Worm (Caenorhabditis elegans) whole organism, L2 larva: ENCODE results near the gene R05G6.5.
A peak's percentile ranks its signal among the peaks of the same experiment; 100 is the strongest.

Experiments
- C34F6.9 ChIP-seq: fragments of 150-350 bp; optimal IDR thresholded peaks from 2 replicates; lab custom pipeline; 2014; ENCODE audit warnings: missing biosample characterization, missing genetic modification characterization
- F13H6.1 ChIP-seq: sonication (generic microtip); optimal IDR thresholded peaks from 2 replicates; lab custom pipeline; 2016; ENCODE audit warnings: missing genetic modification characterization, missing compliant biosample characterization
- R02D3.7 ChIP-seq: fragments of 150-350 bp; optimal IDR thresholded peaks from 2 replicates; lab custom pipeline; 2014; ENCODE audit warnings: missing biosample characterization, missing genetic modification characterization
- ZK546.5 ChIP-seq: sonication (generic microtip); optimal IDR thresholded peaks from 2 replicates; lab custom pipeline; 2017; ENCODE audit warnings: missing biosample characterization, missing genetic modification characterization
- aly-2 ChIP-seq: fragments of 150-350 bp; optimal IDR thresholded peaks from 2 replicates; lab custom pipeline; 2014; ENCODE audit warnings: missing biosample characterization, missing genetic modification characterization
- ama-1 ChIP-seq: fragments of 150-350 bp; optimal IDR thresholded peaks from 2 replicates; lab custom pipeline; 2018; ENCODE audit warnings: inconsistent platforms
- ceh-16 ChIP-seq: fragments of 150-350 bp; optimal IDR thresholded peaks from 2 replicates; lab custom pipeline; 2014; ENCODE audit warnings: missing biosample characterization, missing genetic modification characterization
- ceh-82 ChIP-seq: fragments of 150-350 bp; optimal IDR thresholded peaks from 2 replicates; lab custom pipeline; 2014; ENCODE audit warnings: missing biosample characterization, missing genetic modification characterization
- dmd-4 ChIP-seq: sonication (generic microtip); optimal IDR thresholded peaks from 2 replicates; lab custom pipeline; 2017; ENCODE audit warnings: missing biosample characterization, missing genetic modification characterization
- elt-3 ChIP-seq: sonication (generic microtip); optimal IDR thresholded peaks from 2 replicates; lab custom pipeline; 2017; ENCODE audit warnings: missing biosample characterization, missing genetic modification characterization
- fos-1 ChIP-seq: fragments of 150-350 bp; optimal IDR thresholded peaks from 2 replicates; lab custom pipeline; 2014; ENCODE audit warnings: missing biosample characterization, missing genetic modification characterization
- lin-39 ChIP-seq: fragments of 150-350 bp; optimal IDR thresholded peaks from 2 replicates; lab custom pipeline; 2014; ENCODE audit warnings: missing biosample characterization, missing genetic modification reagents, missing genetic modification characterization
- lsy-2 ChIP-seq, 2 experiments: fragments of 150-350 bp in 1 of 2; sonication (generic microtip) in 1 of 2; optimal IDR thresholded peaks; 2 replicates each; lab custom pipeline; 2014 to 2017; ENCODE audit warnings: missing biosample characterization in 2 of 2, missing genetic modification characterization in 2 of 2
- mab-5 ChIP-seq: fragments of 150-350 bp; optimal IDR thresholded peaks from 2 replicates; lab custom pipeline; 2014; ENCODE audit warnings: missing biosample characterization, missing genetic modification characterization
- mdl-1 ChIP-seq, 2 experiments: fragments of 150-350 bp in 1 of 2; sonication (generic microtip) in 1 of 2; optimal IDR thresholded peaks; 2 replicates each; lab custom pipeline; 2017; ENCODE audit warnings: missing biosample characterization in 2 of 2, missing genetic modification characterization in 2 of 2
- nhr-10 ChIP-seq: sonication (generic microtip); optimal IDR thresholded peaks from 2 replicates; lab custom pipeline; 2017; ENCODE audit warnings: missing biosample characterization, missing genetic modification characterization
- nhr-11 ChIP-seq: fragments of 150-350 bp; optimal IDR thresholded peaks from 2 replicates; lab custom pipeline; 2014; ENCODE audit warnings: missing biosample characterization, missing genetic modification characterization
- nhr-12 ChIP-seq: fragments of 150-350 bp; optimal IDR thresholded peaks from 2 replicates; lab custom pipeline; 2014; ENCODE audit warnings: missing biosample characterization, missing genetic modification characterization
- nhr-129 ChIP-seq: fragments of 150-350 bp; optimal IDR thresholded peaks from 2 replicates; lab custom pipeline; 2014; ENCODE audit warnings: missing biosample characterization, missing genetic modification characterization
- nhr-21 ChIP-seq: fragments of 150-350 bp; optimal IDR thresholded peaks from 2 replicates; lab custom pipeline; 2014; ENCODE audit warnings: missing biosample characterization, missing genetic modification characterization
- nhr-23 ChIP-seq: fragments of 150-350 bp; optimal IDR thresholded peaks from 2 replicates; lab custom pipeline; 2014; ENCODE audit warnings: missing biosample characterization, missing genetic modification reagents, missing genetic modification characterization
- nhr-237 ChIP-seq: fragments of 150-350 bp; optimal IDR thresholded peaks from 2 replicates; lab custom pipeline; 2014; ENCODE audit warnings: missing biosample characterization, missing genetic modification characterization
- peb-1 ChIP-seq: fragments of 150-350 bp; optimal IDR thresholded peaks from 2 replicates; lab custom pipeline; 2014; ENCODE audit warnings: missing biosample characterization, missing genetic modification characterization
- sem-4 ChIP-seq: fragments of 150-350 bp; optimal IDR thresholded peaks from 2 replicates; lab custom pipeline; 2014; ENCODE audit warnings: missing biosample characterization, missing genetic modification reagents, missing genetic modification characterization
- skn-1 ChIP-seq: sonication (generic microtip); optimal IDR thresholded peaks from 2 replicates; lab custom pipeline; 2017; ENCODE audit warnings: missing biosample characterization, missing genetic modification characterization
- sma-9 ChIP-seq, 2 experiments: fragments of 150-350 bp in 1 of 2; sonication (generic microtip) in 1 of 2; optimal IDR thresholded peaks; 2 replicates each; lab custom pipeline; 2014 to 2016; ENCODE audit warnings: missing genetic modification characterization in 2 of 2, mild to moderate bottlenecking in 1 of 2, missing biosample characterization in 1 of 2, missing compliant biosample characterization in 1 of 2, missing genetic modification reagents in 1 of 2, moderate library complexity in 1 of 2
- snpc-4 ChIP-seq: fragments of 150-350 bp; optimal IDR thresholded peaks from 2 replicates; lab custom pipeline; 2014; ENCODE audit warnings: missing biosample characterization, missing genetic modification characterization
- unc-39 ChIP-seq: fragments of 150-350 bp; optimal IDR thresholded peaks from 2 replicates; lab custom pipeline; 2014; ENCODE audit warnings: missing biosample characterization, missing genetic modification characterization
- unc-55 ChIP-seq: fragments of 150-350 bp; sonication (generic microtip); optimal IDR thresholded peaks from 3 replicates; lab custom pipeline; 2014; ENCODE audit warnings: missing biosample characterization, missing genetic modification reagents, missing genetic modification characterization
- unc-62 ChIP-seq: fragments of 150-350 bp; optimal IDR thresholded peaks from 2 replicates; lab custom pipeline; 2014; ENCODE audit warnings: missing biosample characterization, missing genetic modification reagents, missing genetic modification characterization
- zag-1 ChIP-seq: fragments of 150-350 bp; optimal IDR thresholded peaks from 2 replicates; lab custom pipeline; 2014; ENCODE audit warnings: missing biosample characterization, missing genetic modification characterization

Gene R05G6.5

DNA sequence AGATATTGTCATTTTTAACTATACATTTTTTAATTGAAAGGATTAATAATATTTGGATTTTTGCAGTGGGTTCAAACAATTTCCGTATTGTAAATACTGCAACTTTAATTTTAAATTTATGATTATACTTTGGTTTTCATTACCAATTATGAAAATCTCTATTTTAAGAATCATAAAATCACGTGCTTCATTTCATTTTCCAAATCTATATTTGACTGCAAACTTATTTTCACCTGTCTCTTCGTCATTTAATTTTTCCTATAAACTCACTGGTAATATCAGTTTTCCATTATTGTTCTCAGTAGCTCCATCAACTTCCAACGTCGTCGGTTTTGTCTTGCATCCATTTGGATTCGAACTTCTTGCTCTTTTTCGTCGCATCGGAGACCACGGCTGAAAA, 24.2 kb downstream of the R05G6.5 start, which contains the start of gene R05G6.1:
TSS of gene R05G6.1 (plus strand) at position 301 of the 400 bp plus-strand sequence.
- TF ChIP-seq nhr-11 (tag; lab: Kevin White, UChicago) (no peak), nhr-129 (tag; lab: Kevin White, UChicago) (no peak), lin-39 (tag; lab: Kevin White, UChicago) (no peak), nhr-10 (tag; lab: Kevin White, UChicago) (no peak), nhr-12 (tag; lab: Kevin White, UChicago) (no peak), ZK546.5 (tag; lab: Kevin White, UChicago) (no peak), peb-1 (no peak), C34F6.9 (tag; lab: Kevin White, UChicago) (no peak), ceh-16 (tag; lab: Kevin White, UChicago) (no peak), elt-3 (no peak)

DNA sequence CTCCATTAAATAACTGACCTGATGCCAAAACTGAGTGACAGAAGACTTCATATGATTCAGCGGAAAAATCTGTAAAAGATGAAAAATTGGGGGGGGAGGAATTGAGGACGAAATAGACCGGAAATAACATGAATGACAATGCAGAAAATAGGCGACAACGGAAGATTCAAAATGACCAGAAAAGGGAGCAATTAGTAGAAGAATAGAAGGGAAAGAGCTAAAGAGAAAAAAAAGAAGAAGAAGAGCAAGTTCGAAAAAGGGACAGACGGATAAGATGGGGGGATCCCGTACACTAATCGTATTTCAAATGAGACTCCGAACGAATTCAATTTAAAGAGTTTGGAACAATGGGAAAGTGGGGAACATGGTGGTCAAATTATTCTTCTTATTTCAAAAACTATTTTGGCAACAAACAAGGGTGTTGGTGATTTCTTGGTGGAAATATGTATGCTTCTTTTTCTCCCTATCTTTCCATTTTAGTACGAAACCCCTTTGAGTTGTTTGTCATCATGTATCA, 34.4 kb downstream of the R05G6.5 start, which contains the start of gene R05G6.10:
TSS of gene R05G6.10 (minus strand) at position 51 of the 517 bp plus-strand sequence.
- TF ChIP-seq sma-9 (GFP tag; optimal IDR thresholded peaks at IDR 0.05; lab: Kevin White, UChicago) (no peak), sma-9 (tag; optimal IDR thresholded peaks at IDR 0.05; lab: Kevin White, UChicago) (no peak), zag-1 (peak; percentile 2), snpc-4 (tag; lab: Kevin White, UChicago) (no peak)
- TF ChIP-seq, all 48 proteins: peak for 1

DNA sequence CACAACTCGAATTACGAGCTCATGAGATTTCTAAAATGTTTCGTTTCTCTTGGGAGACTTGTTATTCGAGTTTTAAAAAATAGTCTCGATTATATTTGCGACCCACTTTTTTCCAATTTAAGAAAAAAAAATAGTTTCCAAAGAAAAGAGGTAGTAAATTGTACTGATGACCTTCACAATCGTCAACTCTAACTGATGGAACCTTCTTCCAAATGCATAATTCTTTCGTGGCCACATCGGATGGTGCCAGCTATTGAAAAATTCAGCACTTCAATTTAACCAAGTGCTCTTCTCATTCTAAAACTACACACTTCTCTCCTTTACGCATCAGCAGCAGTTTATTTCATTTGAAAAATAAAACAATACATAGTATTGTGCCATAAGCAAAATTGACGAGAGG, 35.5 kb downstream of the R05G6.5 start:
- no peak for TF ChIP-seq nhr-10 (tag; lab: Kevin White, UChicago)
- TF ChIP-seq fos-1 (tag; lab: Kevin White, UChicago): no peak
- no peak for TF ChIP-seq R02D3.7 (tag; lab: Kevin White, UChicago)
- TF ChIP-seq unc-39: no peak
- TF ChIP-seq nhr-129 (tag; lab: Kevin White, UChicago): no peak
- no peak for TF ChIP-seq ama-1
- TF ChIP-seq skn-1 (tag; lab: Kevin White, UChicago): no peak
- TF ChIP-seq unc-62 (GFP tag; lab: Kevin White, UChicago): no peak
- TF ChIP-seq unc-55 (GFP tag; lab: Kevin White, UChicago): no peak
- TF ChIP-seq C34F6.9 (tag; lab: Kevin White, UChicago): no peak
- no peak for TF ChIP-seq sem-4 (tag; lab: Kevin White, UChicago)
- no peak for TF ChIP-seq nhr-21 (tag; lab: Kevin White, UChicago)
- TF ChIP-seq ceh-82 (tag; lab: Kevin White, UChicago): no peak
- TF ChIP-seq mdl-1 (tag; optimal IDR thresholded peaks at IDR 0.05; lab: Kevin White, UChicago): no peak
- TF ChIP-seq, all 48 proteins: peak for 0

DNA sequence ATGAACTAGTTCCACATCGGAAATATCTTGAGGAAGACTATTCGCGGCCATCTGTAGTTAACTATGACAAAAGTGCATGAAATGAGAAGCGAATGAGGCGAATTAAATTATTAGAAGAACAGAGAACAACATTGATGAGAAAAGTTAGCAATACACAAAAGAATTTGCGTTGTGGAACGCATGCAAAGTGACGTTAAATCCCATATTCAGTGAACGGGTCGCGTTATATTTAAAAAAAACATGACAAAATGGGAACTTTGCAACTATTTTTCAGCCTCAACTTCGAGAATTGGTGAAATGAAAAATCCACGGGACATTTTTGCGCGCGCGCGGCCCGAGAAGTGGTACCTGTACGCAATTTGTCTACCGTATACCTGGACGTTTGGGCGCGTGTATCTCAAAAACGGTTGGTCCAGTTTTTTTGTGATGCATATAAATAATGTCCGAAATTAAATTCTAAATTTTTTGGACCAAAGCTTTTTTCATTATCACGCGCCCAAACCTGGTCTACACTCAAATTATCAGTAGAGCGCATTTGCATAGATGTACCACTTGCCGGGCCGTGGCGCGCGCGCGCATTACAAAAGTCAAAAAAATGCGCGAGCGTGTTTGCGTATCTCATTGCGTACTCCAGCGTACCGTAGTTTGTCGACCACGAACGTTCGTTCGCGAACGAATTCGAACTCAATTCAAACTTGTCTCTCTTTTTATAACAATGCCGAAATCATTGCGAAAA, 39.8 kb downstream of the R05G6.5 start, which contains the start of the genes cdd-2 and oef-1:
TSS of gene cdd-2 (minus strand) at position 51 of the 736 bp plus-strand sequence.
TSS of gene oef-1 (plus strand) at position 575 of the 736 bp plus-strand sequence.
- no peak for TF ChIP-seq ZK546.5 (tag; lab: Kevin White, UChicago)
- no peak for TF ChIP-seq sem-4 (tag; lab: Kevin White, UChicago)
- TF ChIP-seq nhr-237: no peak
- TF ChIP-seq dmd-4 (tag; lab: Kevin White, UChicago): no peak
- no peak for TF ChIP-seq ceh-16 (tag; lab: Kevin White, UChicago)
- no peak for TF ChIP-seq zag-1
- no peak for TF ChIP-seq fos-1 (tag; lab: Kevin White, UChicago)
- no peak for TF ChIP-seq aly-2

DNA sequence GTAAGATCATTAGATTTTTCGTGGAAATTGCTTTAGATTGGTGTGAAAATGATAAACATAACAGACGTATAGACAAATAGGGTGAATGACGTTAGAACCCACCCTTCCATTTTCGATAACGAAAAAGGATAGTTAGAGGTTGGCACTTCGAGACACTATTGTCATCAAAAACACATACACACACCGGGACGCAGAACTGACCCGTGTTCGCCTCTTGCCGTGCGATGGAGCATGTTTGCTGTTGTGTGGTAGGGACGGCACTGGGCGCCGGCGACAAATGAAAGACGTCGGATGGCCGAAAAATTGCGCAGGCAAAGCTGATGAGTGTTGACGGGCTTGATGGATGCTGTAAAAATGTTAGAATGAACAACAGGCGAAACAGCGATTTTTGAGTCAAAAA, 41.7 kb downstream of the R05G6.5 start:
- TF ChIP-seq snpc-4 (tag; lab: Kevin White, UChicago) (no peak), F13H6.1 (tag; lab: Kevin White, UChicago) (peak; percentile 19), fos-1 (tag; lab: Kevin White, UChicago) (peak; percentile 54), lsy-2 (tag; optimal IDR thresholded peaks at IDR 0.05; lab: Kevin White, UChicago) (peak in 1 of 2 experiments; percentile 41), nhr-23 (no peak), C34F6.9 (tag; lab: Kevin White, UChicago) (peak; percentile 28), mab-5 (tag; lab: Kevin White, UChicago) (no peak), unc-39 (no peak), skn-1 (tag; lab: Kevin White, UChicago) (peak; percentile 80), nhr-129 (tag; lab: Kevin White, UChicago) (peak; percentile 60)
- TF ChIP-seq, all 48 proteins: peak for 6
